Worm (Caenorhabditis elegans) whole organism, mixed stage, embryonic: Measurements from ENCODE around the gene insc-1.

Experiments
- bed-3 ChIP-seq: fragments of 200-800 bp; sonication (Bioruptor generic); optimal IDR thresholded peaks from 3 replicates; lab custom pipeline; 2018; ENCODE audit warnings: mild to moderate bottlenecking, missing genetic modification characterization, moderate library complexity, missing compliant biosample characterization
- ces-1 ChIP-seq: fragments of 150-350 bp; optimal IDR thresholded peaks from 2 replicates; lab custom pipeline; 2014; ENCODE audit warnings: missing biosample characterization, missing genetic modification reagents, missing genetic modification characterization
- cnd-1 ChIP-seq: fragments of 200-800 bp; sonication (Bioruptor generic); optimal IDR thresholded peaks from 2 replicates; lab custom pipeline; 2018; ENCODE audit warnings: mild to moderate bottlenecking, missing genetic modification characterization, missing compliant biosample characterization
- elt-1 ChIP-seq: sonication (generic microtip); optimal IDR thresholded peaks from 2 replicates; lab custom pipeline; 2017; ENCODE audit warnings: missing genetic modification characterization, mild to moderate bottlenecking, missing compliant biosample characterization, antibody characterized with exemption, moderate library complexity, borderline replicate concordance; ENCODE audit not compliant: insufficient read depth
- elt-3 ChIP-seq: fragments of 150-350 bp; optimal IDR thresholded peaks from 2 replicates; lab custom pipeline; 2014; ENCODE audit warnings: missing biosample characterization, missing genetic modification characterization
- lsy-2 ChIP-seq: fragments of 150-350 bp; optimal IDR thresholded peaks from 2 replicates; lab custom pipeline; 2014; ENCODE audit warnings: missing biosample characterization, missing genetic modification characterization
- mab-5 ChIP-seq: fragments of 150-350 bp; optimal IDR thresholded peaks from 2 replicates; lab custom pipeline; 2014; ENCODE audit warnings: missing biosample characterization, missing genetic modification characterization
- mep-1 ChIP-seq: fragments of 150-350 bp; optimal IDR thresholded peaks from 2 replicates; lab custom pipeline; 2017; ENCODE audit warnings: missing biosample characterization, missing genetic modification reagents, missing genetic modification characterization, inconsistent platforms
- nhr-237 ChIP-seq: fragments of 150-350 bp; optimal IDR thresholded peaks from 2 replicates; lab custom pipeline; 2014; ENCODE audit warnings: missing biosample characterization, missing genetic modification characterization
- nhr-28 ChIP-seq: fragments of 150-350 bp; optimal IDR thresholded peaks from 2 replicates; lab custom pipeline; 2014; ENCODE audit warnings: missing biosample characterization, missing genetic modification characterization
- pha-4 ChIP-seq: fragments of 150-350 bp; optimal IDR thresholded peaks from 2 replicates; lab custom pipeline; 2018; ENCODE audit warnings: missing biosample characterization, missing genetic modification reagents, missing genetic modification characterization
- ztf-11 ChIP-seq: fragments of 150-350 bp; optimal IDR thresholded peaks from 2 replicates; lab custom pipeline; 2014; ENCODE audit warnings: missing biosample characterization, missing genetic modification characterization

ce11 chrII:7358489-7358943 is at the start of gene insc-1:
- TF ChIP-seq nhr-237 (tag; lab: Kevin White, UChicago) = no peak
- TF ChIP-seq pha-4 = no peak
- no peak for TF ChIP-seq ztf-11 (tag; lab: Kevin White, UChicago)
- TF ChIP-seq lsy-2 (tag; lab: Kevin White, UChicago) = no peak
- TF ChIP-seq nhr-28 = no peak
- TF ChIP-seq elt-1 (tag; lab: Kevin White, UChicago) = no peak
- no peak for TF ChIP-seq cnd-1 (tag; lab: Kevin White, UChicago)
- TF ChIP-seq ces-1 (GFP tag; lab: Kevin White, UChicago) = no peak
- no peak for TF ChIP-seq elt-3
- TF ChIP-seq mep-1 (tag; lab: Kevin White, UChicago) = no peak
- no peak for TF ChIP-seq bed-3
- no peak for TF ChIP-seq mab-5 (tag; lab: Kevin White, UChicago)
